Worm (Caenorhabditis elegans): Measurements from ENCODE around the gene sma-4.
A peak's percentile ranks its signal among the peaks of the same experiment; 100 is the strongest.

Gene sma-4

ce11 chrIII:5835163-5835871 lies 19.3 kb downstream of the sma-4 start:
- TF ChIP-seq unc-130 (tag; optimal IDR thresholded peaks at IDR 0.05) (peak; percentile 39), vab-15 (tag; optimal IDR thresholded peaks at IDR 0.05) (peak; percentile 18), zag-1 (tag; optimal IDR thresholded peaks at IDR 0.05) (no peak), blmp-1 (tag; optimal IDR thresholded peaks at IDR 0.05) (peak; percentile 74), alr-1 (tag; optimal IDR thresholded peaks at IDR 0.05; ENCODE audit: borderline replicate concordance) (no peak), nhr-28 (tag; optimal IDR thresholded peaks at IDR 0.05) (no peak), ceh-88 (GFP tag; IDR thresholded peaks at IDR 0.05) (no peak), elt-3 (tag; optimal IDR thresholded peaks at IDR 0.05) (peak in 5 of 6 experiments; percentile 71 to 99 (median 83)), fkh-10 (GFP tag; optimal IDR thresholded peaks at IDR 0.05) (no peak), nhr-11 (tag; optimal IDR thresholded peaks at IDR 0.05) (no peak), dpl-1 (GFP tag; optimal IDR thresholded peaks at IDR 0.05) (no peak), mef-2 (tag; optimal IDR thresholded peaks at IDR 0.05) (no peak), lin-14 (GFP tag; optimal IDR thresholded peaks at IDR 0.05) (peak; percentile 47), ceh-63 (GFP tag; optimal IDR thresholded peaks at IDR 0.05) (no peak), lsy-2 (tag; optimal IDR thresholded peaks at IDR 0.05) (peak in 1 of 2 experiments; percentile 41), egl-27 (tag; optimal IDR thresholded peaks at IDR 0.05) (no peak), elt-2 (tag; optimal IDR thresholded peaks at IDR 0.05) (peak; percentile 67), ztf-11 (tag; optimal IDR thresholded peaks at IDR 0.05) (no peak), hlh-17 (GFP tag; optimal IDR thresholded peaks at IDR 0.05; ENCODE audit: borderline replicate concordance) (no peak), isw-1 (GFP tag; IDR thresholded peaks at IDR 0.05) (no peak), unc-86 (tag; optimal IDR thresholded peaks at IDR 0.05) (no peak), dsc-1 (tag; optimal IDR thresholded peaks at IDR 0.05) (no peak), fos-1 (tag; optimal IDR thresholded peaks at IDR 0.05) (no peak), efl-1 (optimal IDR thresholded peaks at IDR 0.05) (no peak), efl-1 (GFP tag; optimal IDR thresholded peaks at IDR 0.05 in 1 of 2) (peak in 1 of 2 experiments; percentile 67), sup-37 (GFP tag; optimal IDR thresholded peaks at IDR 0.05) (no peak), lin-35 (GFP tag; optimal IDR thresholded peaks at IDR 0.05) (peak in 1 of 2 experiments; percentile 63), mab-9 (GFP tag; IDR thresholded peaks at IDR 0.05) (no peak), xbp-1 (tag; optimal IDR thresholded peaks at IDR 0.05) (no peak), C34B4.2 (tag; optimal IDR thresholded peaks at IDR 0.05) (no peak), fkh-8 (tag; optimal IDR thresholded peaks at IDR 0.05) (no peak), irx-1 (tag; optimal IDR thresholded peaks at IDR 0.05) (no peak), nhr-76 (tag; optimal IDR thresholded peaks at IDR 0.05) (no peak), C04F5.9 (tag; optimal IDR thresholded peaks at IDR 0.05) (no peak), unc-62 (GFP tag; optimal IDR thresholded peaks at IDR 0.05) (no peak), snpc-4 (tag; optimal IDR thresholded peaks at IDR 0.05) (no peak), Y116A8C.19 (tag; optimal IDR thresholded peaks at IDR 0.05; ENCODE audit: borderline replicate concordance) (no peak), sox-4 (tag; optimal IDR thresholded peaks at IDR 0.05) (no peak), nhr-20 (tag; optimal IDR thresholded peaks at IDR 0.05) (peak; percentile 41), rnt-1 (tag; optimal IDR thresholded peaks at IDR 0.05) (peak; percentile 58), pag-3 (tag; optimal IDR thresholded peaks at IDR 0.05; ENCODE audit: borderline replicate concordance, insufficient read depth) (no peak), ceh-90 (tag; optimal IDR thresholded peaks at IDR 0.05) (no peak), nhr-12 (tag; optimal IDR thresholded peaks at IDR 0.05) (no peak), unc-30 (tag; optimal IDR thresholded peaks at IDR 0.05) (no peak), pqm-1 (tag; optimal IDR thresholded peaks at IDR 0.05) (no peak), ama-1 (optimal IDR thresholded peaks at IDR 0.05) (no peak), ceh-82 (tag; optimal IDR thresholded peaks at IDR 0.05) (no peak), unc-98 (GFP tag; IDR thresholded peaks at IDR 0.05) (no peak), ets-5 (GFP tag; IDR thresholded peaks at IDR 0.05) (no peak), sptf-1 (tag; optimal IDR thresholded peaks at IDR 0.05) (no peak), snu-23 (GFP tag; optimal IDR thresholded peaks at IDR 0.05) (peak; percentile 44), swsn-7 (tag; optimal IDR thresholded peaks at IDR 0.05) (peak; percentile 13), nhr-77 (tag; optimal IDR thresholded peaks at IDR 0.05) (no peak)
